Fruit fly (Drosophila melanogaster) Kc167 (cell line): ENCODE results near the gene CG31681.
A peak's percentile ranks its signal among the peaks of the same experiment; 100 is the strongest.

Experiments
- Myc ChIP-seq: fragments of >200 bp; optimal IDR thresholded peaks from 2 replicates; lab custom pipeline; 2017; ENCODE audit warnings: missing external identifiers
- Sin3A ChIP-seq: fragments of >200 bp; optimal IDR thresholded peaks from 2 replicates; lab custom pipeline; 2018; ENCODE audit warnings: missing external identifiers
- h ChIP-seq: fragments of >200 bp; optimal IDR thresholded peaks from 3 replicates; lab custom pipeline; 2018; ENCODE audit warnings: missing external identifiers
- insv ChIP-seq: fragments of >200 bp; optimal IDR thresholded peaks from 3 replicates; lab custom pipeline; 2018; ENCODE audit warnings: missing external identifiers
- psq ChIP-seq: fragments of >200 bp; optimal IDR thresholded peaks from 2 replicates; lab custom pipeline; 2017; ENCODE audit warnings: missing external identifiers
- ttk ChIP-seq: sonication (Bioruptor generic); optimal IDR thresholded peaks from 2 replicates; lab custom pipeline; 2017; ENCODE audit warnings: missing external identifiers

Gene CG31681

dm6 chr2L:2254950-2255349 lies 31.7 kb downstream of the CG31681 start, which contains the start of gene Send1:
Gene Send1, minus strand, starts transcription at chr2L:2255050.
- TF ChIP-seq Myc (lab: Kevin White, UChicago): no peak
- TF ChIP-seq psq (lab: Kevin White, UChicago): no peak
- TF ChIP-seq Sin3A (lab: Kevin White, UChicago): no peak
- TF ChIP-seq insv (lab: Kevin White, UChicago): no peak
- TF ChIP-seq h (lab: Kevin White, UChicago): no peak
- no peak for TF ChIP-seq ttk (lab: Kevin White, UChicago)

dm6 chr2L:2252745-2253144 lies 33.9 kb downstream of the CG31681 start, which contains the start of gene CG17234:
Gene CG17234, plus strand, starts transcription at chr2L:2253045.
- TF ChIP-seq psq (lab: Kevin White, UChicago): no peak
- no peak for TF ChIP-seq ttk (lab: Kevin White, UChicago)
- TF ChIP-seq Myc (lab: Kevin White, UChicago): no peak
- TF ChIP-seq insv (lab: Kevin White, UChicago): no peak
- no peak for TF ChIP-seq Sin3A (lab: Kevin White, UChicago)
- no peak for TF ChIP-seq h (lab: Kevin White, UChicago)

dm6 chr2L:2252241-2252640 lies 34.4 kb downstream of the CG31681 start, which contains the start of gene CG17239:
Gene CG17239, minus strand, starts transcription at chr2L:2252341.
- TF ChIP-seq psq (lab: Kevin White, UChicago): no peak

- TF ChIP-seq insv (lab: Kevin White, UChicago) (no peak), Myc (lab: Kevin White, UChicago) (no peak)
Measured at dm6 chr2L:2251175-2251574, 35.5 kb downstream of the CG31681 start, which contains the start of gene Ser12. Gene Ser12, minus strand, starts transcription at chr2L:2251275.

dm6 chr2L:2249578-2249977 lies 37.1 kb downstream of the CG31681 start:
- TF ChIP-seq psq (lab: Kevin White, UChicago): no peak
- TF ChIP-seq insv (lab: Kevin White, UChicago): no peak
- TF ChIP-seq ttk (lab: Kevin White, UChicago): no peak
- no peak for TF ChIP-seq Sin3A (lab: Kevin White, UChicago)
- no peak for TF ChIP-seq Myc (lab: Kevin White, UChicago)
- no peak for TF ChIP-seq h (lab: Kevin White, UChicago)

- TF ChIP-seq ttk (lab: Kevin White, UChicago) (no peak), insv (lab: Kevin White, UChicago) (no peak), Sin3A (lab: Kevin White, UChicago) (no peak), Myc (lab: Kevin White, UChicago) (no peak), h (lab: Kevin White, UChicago) (no peak), psq (lab: Kevin White, UChicago) (no peak)
Measured at dm6 chr2L:2242783-2243182, 43.9 kb downstream of the CG31681 start.

dm6 chr2L:2242139-2242538 lies 44.5 kb downstream of the CG31681 start, which contains the start of gene CG4267:
Gene CG4267, plus strand, starts transcription at chr2L:2242378.
- TF ChIP-seq ttk (lab: Kevin White, UChicago) (no peak), insv (lab: Kevin White, UChicago) (no peak), Myc (lab: Kevin White, UChicago) (no peak), psq (lab: Kevin White, UChicago) (no peak), h (lab: Kevin White, UChicago) (no peak), Sin3A (lab: Kevin White, UChicago) (no peak)

- TF ChIP-seq ttk (lab: Kevin White, UChicago) (no peak), Sin3A (lab: Kevin White, UChicago) (no peak), psq (lab: Kevin White, UChicago) (no peak), h (lab: Kevin White, UChicago) (no peak), insv (lab: Kevin White, UChicago) (no peak), Myc (lab: Kevin White, UChicago) (no peak)
Measured at dm6 chr2L:2240493-2240892, 46.2 kb downstream of the CG31681 start, which contains the start of gene Tengl1. Gene Tengl1, minus strand, starts transcription at chr2L:2240593.

- TF ChIP-seq insv (lab: Kevin White, UChicago): no peak
- no peak for TF ChIP-seq ttk (lab: Kevin White, UChicago)
- TF ChIP-seq psq (lab: Kevin White, UChicago): no peak
- no peak for TF ChIP-seq Myc (lab: Kevin White, UChicago)
- TF ChIP-seq Sin3A (lab: Kevin White, UChicago): no peak
- no peak for TF ChIP-seq h (lab: Kevin White, UChicago)
Measured at dm6 chr2L:2239284-2239683, 47.4 kb downstream of the CG31681 start, which contains the start of gene Tengl2. Gene Tengl2, minus strand, starts transcription at chr2L:2239384.

- TF ChIP-seq h (lab: Kevin White, UChicago) (no peak), insv (lab: Kevin White, UChicago) (no peak), psq (lab: Kevin White, UChicago) (no peak), Sin3A (lab: Kevin White, UChicago) (no peak)
Measured at dm6 chr2L:2238151-2238550, 48.5 kb downstream of the CG31681 start, which contains the start of gene Tengl3. Gene Tengl3, minus strand, starts transcription at chr2L:2238251.

dm6 chr2L:2236722-2237121 lies 50.0 kb downstream of the CG31681 start, which contains the start of gene Sec24CD:
Gene Sec24CD, minus strand, starts transcription at chr2L:2236844.
- TF ChIP-seq Sin3A (lab: Kevin White, UChicago): no peak
- peak; percentile 28 for TF ChIP-seq psq (lab: Kevin White, UChicago)
- TF ChIP-seq Myc (lab: Kevin White, UChicago): no peak
- TF ChIP-seq h (lab: Kevin White, UChicago): no peak
